Fruit fly (Drosophila melanogaster) whole organism, prepupa: ENCODE measurements around the gene Sfmbt.

ENCODE experiments used
- Blimp-1 ChIP-seq: fragments of 200-800 bp; sonication (Bioruptor generic); optimal IDR thresholded peaks from 3 replicates; lab custom pipeline; 2017; ENCODE audit warnings: missing biosample characterization, missing genetic modification characterization, mild to moderate bottlenecking, moderate library complexity, missing genetic modification reagents
- CG10631 ChIP-seq: fragments of 200-800 bp; sonication (Bioruptor generic); optimal IDR thresholded peaks from 2 replicates; lab custom pipeline; 2016; ENCODE audit warnings: missing biosample characterization, missing genetic modification characterization
- CG10669 ChIP-seq: fragments of 200-800 bp; sonication (Bioruptor generic); optimal IDR thresholded peaks from 3 replicates; lab custom pipeline; 2018; ENCODE audit warnings: missing biosample characterization, mild to moderate bottlenecking, missing genetic modification characterization, moderate library complexity
- CG11762 ChIP-seq: fragments of 200-800 bp; sonication (Bioruptor generic); optimal IDR thresholded peaks from 3 replicates; lab custom pipeline; 2016; ENCODE audit warnings: missing biosample characterization, missing genetic modification characterization; ENCODE audit not compliant: insufficient read depth
- CG15336 ChIP-seq: fragments of 200-800 bp; sonication (Bioruptor generic); IDR thresholded peaks from 2 replicates; pipeline ENCODE4 v1.3.6; 2022; ENCODE audit warnings: missing biosample characterization, missing genetic modification characterization
- CG1621 ChIP-seq: fragments of 200-800 bp; sonication (Bioruptor generic); optimal IDR thresholded peaks from 3 replicates; lab custom pipeline; 2018; ENCODE audit warnings: missing biosample characterization, mild to moderate bottlenecking, missing genetic modification characterization
- CG16779 ChIP-seq: fragments of 200-800 bp; sonication (Bioruptor generic); optimal IDR thresholded peaks from 3 replicates; lab custom pipeline; 2017; ENCODE audit warnings: missing biosample characterization, mild to moderate bottlenecking, missing genetic modification characterization
- CG3032 ChIP-seq: fragments of 200-800 bp; optimal IDR thresholded peaks from 2 replicates; lab custom pipeline; 2019; ENCODE audit warnings: missing biosample characterization, mild to moderate bottlenecking, missing genetic modification characterization, moderate library complexity
- CG6163 ChIP-seq: fragments of 200-800 bp; sonication (Bioruptor generic); IDR thresholded peaks from 3 replicates; pipeline ENCODE4 v1.3.6; 2022; ENCODE audit warnings: missing biosample characterization, missing genetic modification characterization
- CG6854 ChIP-seq: fragments of 200-800 bp; sonication (Bioruptor generic); optimal IDR thresholded peaks from 2 replicates; lab custom pipeline; 2017; ENCODE audit warnings: missing biosample characterization, mild to moderate bottlenecking, missing genetic modification characterization
- CG7368 ChIP-seq: fragments of 200-800 bp; sonication (Bioruptor generic); optimal IDR thresholded peaks from 3 replicates; lab custom pipeline; 2016; ENCODE audit warnings: missing biosample characterization, missing genetic modification characterization
- CG8119 ChIP-seq: fragments of 200-800 bp; sonication (Bioruptor generic); IDR thresholded peaks from 3 replicates; pipeline ENCODE4 v1.3.6; 2022; ENCODE audit warnings: missing biosample characterization, missing genetic modification characterization
- CG8319 ChIP-seq: fragments of 200-800 bp; sonication (Bioruptor generic); optimal IDR thresholded peaks from 3 replicates; lab custom pipeline; 2016; ENCODE audit warnings: missing biosample characterization, missing genetic modification characterization
- CG9139 ChIP-seq: fragments of 200-800 bp; sonication (Bioruptor generic); optimal IDR thresholded peaks from 3 replicates; lab custom pipeline; 2017; ENCODE audit warnings: missing biosample characterization, mild to moderate bottlenecking, missing genetic modification characterization
- Eip78C ChIP-seq: fragments of 200-800 bp; sonication (Bioruptor generic); peaks from one replicate; lab custom pipeline; 2016; ENCODE audit warnings: missing biosample characterization, missing genetic modification characterization
- Ets96B ChIP-seq: fragments of 200-800 bp; optimal IDR thresholded peaks from 2 replicates; lab custom pipeline; 2019; ENCODE audit warnings: missing biosample characterization, mild to moderate bottlenecking, missing genetic modification characterization, moderate library complexity
- Gug ChIP-seq: fragments of 200-800 bp; sonication (Bioruptor generic); IDR thresholded peaks from 2 replicates; pipeline ENCODE4 v1.3.6; 2022; ENCODE audit warnings: missing biosample characterization, missing genetic modification characterization
- Hr38 ChIP-seq: sonication (Bioruptor generic); optimal IDR thresholded peaks from 2 replicates; lab custom pipeline; 2016; ENCODE audit warnings: missing biosample characterization, missing genetic modification characterization
- Hr39 ChIP-seq: fragments of 200-800 bp; sonication (Bioruptor generic); optimal IDR thresholded peaks from 2 replicates; lab custom pipeline; 2016; ENCODE audit warnings: missing biosample characterization, missing genetic modification characterization
- Hr4 ChIP-seq: fragments of 200-800 bp; sonication (Bioruptor generic); optimal IDR thresholded peaks from 3 replicates; lab custom pipeline; 2016; ENCODE audit warnings: missing biosample characterization, missing genetic modification characterization
- Lpt ChIP-seq: fragments of 200-800 bp; sonication (Bioruptor generic); optimal IDR thresholded peaks from 3 replicates; lab custom pipeline; 2016; ENCODE audit warnings: missing biosample characterization, missing genetic modification characterization
- Met ChIP-seq: fragments of 200-800 bp; sonication (Bioruptor generic); optimal IDR thresholded peaks from 3 replicates; lab custom pipeline; 2016; ENCODE audit warnings: missing biosample characterization, missing genetic modification characterization
- OdsH ChIP-seq: fragments of 200-800 bp; sonication (Bioruptor generic); optimal IDR thresholded peaks from 3 replicates; lab custom pipeline; 2016; ENCODE audit warnings: missing biosample characterization, missing genetic modification characterization
- Smox ChIP-seq: fragments of 200-800 bp; sonication (Bioruptor generic); optimal IDR thresholded peaks from 3 replicates; lab custom pipeline; 2016; ENCODE audit warnings: missing biosample characterization, missing genetic modification characterization
- Sox15 ChIP-seq: fragments of 200-800 bp; sonication (Bioruptor generic); optimal IDR thresholded peaks from 3 replicates; lab custom pipeline; 2016; ENCODE audit warnings: missing biosample characterization, missing genetic modification characterization
- achi ChIP-seq: fragments of 200-800 bp; sonication (Bioruptor generic); optimal IDR thresholded peaks from 3 replicates; lab custom pipeline; 2016; ENCODE audit warnings: missing biosample characterization, missing genetic modification characterization
- cyc ChIP-seq: fragments of 200-800 bp; sonication (Bioruptor generic); optimal IDR thresholded peaks from 3 replicates; lab custom pipeline; 2016; ENCODE audit warnings: missing biosample characterization, missing genetic modification characterization
- dac ChIP-seq: fragments of 200-800 bp; sonication (Bioruptor generic); optimal IDR thresholded peaks from 2 replicates; lab custom pipeline; 2017; ENCODE audit warnings: missing biosample characterization, mild to moderate bottlenecking, missing genetic modification characterization
- dsx ChIP-seq: fragments of 200-800 bp; optimal IDR thresholded peaks from 3 replicates; lab custom pipeline; 2019; ENCODE audit warnings: missing biosample characterization, mild to moderate bottlenecking, missing genetic modification characterization, moderate library complexity; ENCODE audit not compliant: poor library complexity, severe bottlenecking
- eg ChIP-seq: fragments of 200-800 bp; sonication (Bioruptor generic); IDR thresholded peaks from 3 replicates; pipeline ENCODE4 v1.3.6; 2022; ENCODE audit warnings: missing biosample characterization, missing genetic modification characterization
- esn ChIP-seq: fragments of 200-800 bp; sonication (Bioruptor generic); optimal IDR thresholded peaks from 2 replicates; lab custom pipeline; 2016; ENCODE audit warnings: missing biosample characterization, mild to moderate bottlenecking, missing genetic modification characterization, moderate library complexity
- fd59A ChIP-seq: fragments of 200-800 bp; sonication (Bioruptor generic); optimal IDR thresholded peaks from 2 replicates; lab custom pipeline; 2017; ENCODE audit warnings: missing biosample characterization, mild to moderate bottlenecking, missing genetic modification characterization, missing genetic modification reagents
- fkh ChIP-seq: fragments of 200-800 bp; sonication (Bioruptor generic); optimal IDR thresholded peaks from 3 replicates; lab custom pipeline; 2017; ENCODE audit warnings: missing biosample characterization, mild to moderate bottlenecking, missing genetic modification characterization, moderate library complexity
- lz ChIP-seq: fragments of 200-800 bp; sonication (Bioruptor generic); optimal IDR thresholded peaks from 3 replicates; lab custom pipeline; 2016; ENCODE audit warnings: missing biosample characterization, missing genetic modification characterization
- salr ChIP-seq, 2 experiments: fragments of 200-800 bp; sonication (Bioruptor generic); optimal IDR thresholded peaks; 3 replicates each; lab custom pipeline; 2016 to 2018; ENCODE audit warnings: missing biosample characterization in 2 of 2, missing genetic modification characterization in 2 of 2, mild to moderate bottlenecking in 1 of 2
- spab ChIP-seq: fragments of 200-800 bp; sonication (Bioruptor generic); optimal IDR thresholded peaks from 2 replicates; lab custom pipeline; 2017; ENCODE audit warnings: missing biosample characterization, mild to moderate bottlenecking, missing genetic modification characterization, missing genetic modification reagents
- ss ChIP-seq, 2 experiments: fragments of 200-800 bp; sonication (Bioruptor generic); optimal IDR thresholded peaks; 2 replicates in 1 of 2; 3 replicates in 1 of 2; lab custom pipeline; 2017 to 2018; ENCODE audit warnings: mild to moderate bottlenecking in 2 of 2, missing biosample characterization in 2 of 2, missing genetic modification characterization in 2 of 2, moderate library complexity in 1 of 2
- svp ChIP-seq: fragments of 200-800 bp; sonication (Bioruptor generic); peaks from one replicate; lab custom pipeline; 2016; ENCODE audit warnings: missing biosample characterization, missing genetic modification characterization
- vri ChIP-seq: fragments of 200-800 bp; sonication (Bioruptor generic); optimal IDR thresholded peaks from 3 replicates; lab custom pipeline; 2016; ENCODE audit warnings: missing biosample characterization, mild to moderate bottlenecking, missing genetic modification characterization

The Sfmbt gene

DNA sequence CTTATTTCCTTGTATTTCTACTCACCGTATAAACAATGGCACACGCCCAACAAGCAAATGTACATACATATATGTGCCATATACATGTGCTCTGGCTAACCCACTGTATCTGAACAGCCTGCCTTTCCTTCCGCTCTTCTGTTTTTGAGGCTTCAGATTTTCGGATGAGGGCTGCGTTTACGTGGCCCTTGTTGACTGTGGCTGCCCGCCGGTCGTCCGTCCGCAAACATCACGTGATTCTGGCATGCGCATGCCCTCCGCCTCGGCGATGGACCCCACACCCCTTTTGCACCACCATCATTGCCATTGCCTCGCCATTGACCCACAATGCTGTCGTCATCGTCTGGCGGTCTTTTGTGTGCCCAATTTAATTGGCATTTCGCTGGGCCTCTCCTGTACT is 28.7 kb upstream of the Sfmbt start (continued):
- no peak for TF ChIP-seq vri (GFP tag; lab: Kevin White, UChicago)
- no peak for TF ChIP-seq CG7368 (GFP tag; lab: Kevin White, UChicago)
- peak; percentile 8 for TF ChIP-seq CG1621 (tag; lab: Kevin White, UChicago)
- TF ChIP-seq fd59A = no peak
- TF ChIP-seq achi (GFP tag; lab: Kevin White, UChicago) = no peak
- no peak for TF ChIP-seq CG8119 (GFP tag; lab: Robert Waterston, UW)
- no peak for TF ChIP-seq Sox15 (GFP tag; lab: Kevin White, UChicago)
- TF ChIP-seq Hr4 (GFP tag; lab: Kevin White, UChicago) = no peak
- TF ChIP-seq CG8319 (GFP tag; lab: Kevin White, UChicago) = no peak
- TF ChIP-seq Hr38 = no peak
- TF ChIP-seq CG11762 = no peak
- no peak for TF ChIP-seq OdsH

DNA sequence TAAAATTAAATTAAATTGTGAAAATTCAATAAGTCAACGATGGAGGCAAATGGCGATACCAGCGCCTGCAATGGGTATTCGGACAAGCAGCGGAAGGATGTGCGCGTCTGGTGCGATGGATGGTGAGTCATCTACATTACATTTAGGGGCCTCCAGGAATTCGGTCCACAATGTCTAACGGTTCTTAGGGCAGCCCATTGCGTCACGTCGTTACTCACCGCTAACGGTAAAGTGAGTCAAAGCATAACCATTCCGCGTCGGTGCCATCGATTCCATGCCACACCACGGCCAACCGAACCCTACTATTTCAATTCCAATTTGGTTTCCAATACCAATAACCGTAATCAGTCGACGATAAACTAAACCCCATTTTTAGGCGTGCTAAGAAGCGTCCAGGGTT is 27.6 kb upstream of the Sfmbt start:
- TF ChIP-seq CG16779 (tag; lab: Kevin White, UChicago) = no peak
- TF ChIP-seq Eip78C (GFP tag; lab: Kevin White, UChicago) = peak; percentile 43
- no peak for TF ChIP-seq Gug
- no peak for TF ChIP-seq CG8319 (GFP tag; lab: Kevin White, UChicago)
- no peak for TF ChIP-seq Blimp-1 (GFP tag; lab: Kevin White, UChicago)
- TF ChIP-seq, all 60 proteins: peak for 1

DNA sequence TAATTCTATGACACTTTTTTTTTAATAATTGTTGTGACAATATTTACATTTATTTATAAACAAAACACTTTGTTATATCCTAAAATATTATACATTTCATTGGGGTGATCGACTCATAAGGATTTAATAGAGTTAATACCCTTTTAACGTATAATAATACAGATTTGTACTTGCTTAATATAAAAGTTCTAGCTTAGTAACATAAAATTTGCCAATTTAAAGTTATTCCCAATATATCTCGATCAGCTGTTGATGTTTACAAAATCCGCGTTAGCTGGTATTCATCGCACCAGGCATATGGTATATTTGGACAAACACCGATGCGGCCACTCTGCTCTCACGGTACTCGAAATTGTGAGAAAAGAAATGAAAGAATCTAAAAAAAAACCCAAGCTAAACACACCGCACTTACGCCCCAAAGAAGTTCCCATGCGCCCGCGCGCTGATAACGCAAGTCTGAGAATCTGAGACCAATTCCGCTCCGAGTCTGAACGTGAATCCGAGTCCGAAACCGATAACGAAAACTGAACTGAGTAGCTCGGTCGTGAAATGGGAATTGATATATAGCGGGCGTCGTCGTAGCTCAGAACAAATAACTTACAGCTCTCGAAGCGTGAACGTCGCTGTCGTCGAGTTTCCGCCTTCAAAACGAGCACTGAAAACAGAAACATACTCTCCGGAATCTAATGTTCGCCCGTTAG is 27.0 kb upstream of the Sfmbt start, which contains the start of gene Pect:
Gene Pect, plus strand, starts transcription at position 326 of the 701 bp plus-strand sequence.
- peak; percentile 67 for TF ChIP-seq CG6854 (GFP tag; lab: Kevin White, UChicago)
- TF ChIP-seq Met (GFP tag; lab: Kevin White, UChicago) = no peak
- TF ChIP-seq CG8119 (GFP tag; lab: Robert Waterston, UW) = no peak; the same call in 1 of the 3 replicates
- peak; percentile 13 for TF ChIP-seq Sox15 (GFP tag; lab: Kevin White, UChicago)
- TF ChIP-seq CG3032 (tag; lab: Kevin White, UChicago) = peak; percentile 68
- peak; percentile 57; the same call in 2 of the 3 replicates for TF ChIP-seq CG6163 (GFP tag; lab: Robert Waterston, UW)
- no peak for TF ChIP-seq ss (GFP tag; optimal IDR thresholded peaks at IDR 0.05; lab: Kevin White, UChicago)
- peak; percentile 31 for TF ChIP-seq lz (GFP tag; lab: Kevin White, UChicago)
- no peak for TF ChIP-seq CG10631
- no peak for TF ChIP-seq Lpt (GFP tag; lab: Kevin White, UChicago)
- peak; percentile 41 for TF ChIP-seq esn (GFP tag; lab: Kevin White, UChicago)
- peak; percentile 54 for TF ChIP-seq fkh (GFP tag; lab: Kevin White, UChicago)
- no peak for TF ChIP-seq Blimp-1 (GFP tag; lab: Kevin White, UChicago)
- TF ChIP-seq CG9139 = no peak
- TF ChIP-seq Ets96B = no peak
- no peak for TF ChIP-seq cyc (GFP tag; lab: Kevin White, UChicago)
- TF ChIP-seq svp (GFP tag; lab: Kevin White, UChicago) = peak; percentile 73
- no peak for TF ChIP-seq OdsH
- no peak for TF ChIP-seq Hr4 (GFP tag; lab: Kevin White, UChicago)
- TF ChIP-seq eg (GFP tag; lab: Robert Waterston, UW) = peak; percentile 37; the same call in 2 of the 3 replicates
- TF ChIP-seq spab (GFP tag; lab: Kevin White, UChicago) = no peak
- no peak for TF ChIP-seq Hr39 (GFP tag; lab: Kevin White, UChicago)
- no peak for TF ChIP-seq Smox (GFP tag; lab: Kevin White, UChicago)
- no peak for TF ChIP-seq salr (GFP tag; optimal IDR thresholded peaks at IDR 0.05; lab: Kevin White, UChicago)
- TF ChIP-seq CG15336 (GFP tag; lab: Robert Waterston, UW) = peak; percentile 44
- peak; percentile 67 for TF ChIP-seq Eip78C (GFP tag; lab: Kevin White, UChicago)
- no peak for TF ChIP-seq dac (GFP tag; lab: Kevin White, UChicago)
- no peak for TF ChIP-seq dsx
- TF ChIP-seq CG16779 (tag; lab: Kevin White, UChicago) = no peak
- no peak for TF ChIP-seq CG10669 (GFP tag; lab: Kevin White, UChicago)
